Worm (Caenorhabditis elegans): ENCODE measurements around the gene R10E4.11.

The R10E4.11 gene

DNA sequence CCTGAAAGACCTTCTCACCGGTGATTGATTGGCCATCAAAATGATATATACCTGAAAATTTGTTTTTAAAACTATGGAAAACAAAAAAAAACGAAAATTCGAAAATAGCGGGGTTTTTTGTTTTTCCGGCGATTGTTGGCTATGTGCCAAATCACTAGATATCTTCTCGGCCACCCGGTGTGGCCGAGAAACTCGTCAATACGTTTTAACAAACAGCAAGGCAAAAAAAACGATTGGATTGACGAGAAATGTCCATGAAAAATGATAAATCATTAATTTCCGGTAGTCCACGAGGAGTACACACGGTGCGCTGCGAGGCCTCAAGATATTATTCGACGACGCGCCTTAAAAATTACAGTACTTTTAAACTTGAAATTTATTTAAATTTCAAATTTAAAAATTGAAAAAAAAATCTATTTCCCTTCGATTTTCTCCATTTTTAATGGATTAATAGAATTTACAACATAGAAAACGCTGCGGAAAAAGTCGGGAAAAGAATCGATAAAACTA, at the start of gene R10E4.11:
R10E4.11 (minus strand) TSS at position 51 of the 510 bp plus-strand sequence.
- TF ChIP-seq cog-1 (tag; optimal IDR thresholded peaks at IDR 0.05) (no peak), tab-1 (GFP tag; IDR thresholded peaks at IDR 0.05) (no peak), flt-1 (GFP tag; IDR thresholded peaks at IDR 0.05) (no peak), med-1 (GFP tag; optimal IDR thresholded peaks at IDR 0.05; ENCODE audit: insufficient read depth) (no peak), ztf-29 (GFP tag; IDR thresholded peaks at IDR 0.05) (no peak), klf-2 (GFP tag; conservative IDR thresholded peaks at IDR 0.05) (no peak), ref-1 (GFP tag; conservative IDR thresholded peaks at IDR 0.05) (no peak), T22C8.4 (GFP tag; IDR thresholded peaks at IDR 0.05) (no peak), ztf-23 (GFP tag; IDR thresholded peaks at IDR 0.05) (no peak)

DNA sequence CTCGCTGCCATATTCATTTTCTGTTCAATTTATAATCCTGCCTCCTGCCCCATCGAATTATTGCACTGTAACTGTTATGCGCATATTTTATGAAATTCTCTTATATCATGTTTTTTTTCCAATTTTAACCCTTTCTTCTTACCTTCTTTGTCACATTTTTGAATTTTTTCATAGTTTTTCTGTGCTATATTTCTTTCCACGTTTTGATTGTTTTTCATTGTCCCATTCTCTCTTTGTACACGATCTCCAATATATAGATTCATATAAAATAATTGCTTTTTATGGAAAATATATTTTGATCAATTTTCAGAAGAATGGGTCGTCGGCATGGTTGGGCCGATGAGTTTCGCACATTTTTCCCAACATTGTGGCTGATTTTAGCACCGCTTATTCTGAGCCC, 49.0 kb upstream of the R10E4.11 start, which contains the start of gene B0285.6:
B0285.6 (plus strand) TSS at position 301 of the 400 bp plus-strand sequence.
- TF ChIP-seq ztf-29 (GFP tag; IDR thresholded peaks at IDR 0.05) (no peak), ztf-23 (GFP tag; IDR thresholded peaks at IDR 0.05) (no peak), tab-1 (GFP tag; IDR thresholded peaks at IDR 0.05) (no peak), T22C8.4 (GFP tag; IDR thresholded peaks at IDR 0.05) (no peak), med-1 (GFP tag; optimal IDR thresholded peaks at IDR 0.05; ENCODE audit: insufficient read depth) (no peak), flt-1 (GFP tag; IDR thresholded peaks at IDR 0.05) (no peak), cog-1 (tag; optimal IDR thresholded peaks at IDR 0.05) (no peak), ref-1 (GFP tag; conservative IDR thresholded peaks at IDR 0.05) (no peak), klf-2 (GFP tag; conservative IDR thresholded peaks at IDR 0.05) (no peak)

DNA sequence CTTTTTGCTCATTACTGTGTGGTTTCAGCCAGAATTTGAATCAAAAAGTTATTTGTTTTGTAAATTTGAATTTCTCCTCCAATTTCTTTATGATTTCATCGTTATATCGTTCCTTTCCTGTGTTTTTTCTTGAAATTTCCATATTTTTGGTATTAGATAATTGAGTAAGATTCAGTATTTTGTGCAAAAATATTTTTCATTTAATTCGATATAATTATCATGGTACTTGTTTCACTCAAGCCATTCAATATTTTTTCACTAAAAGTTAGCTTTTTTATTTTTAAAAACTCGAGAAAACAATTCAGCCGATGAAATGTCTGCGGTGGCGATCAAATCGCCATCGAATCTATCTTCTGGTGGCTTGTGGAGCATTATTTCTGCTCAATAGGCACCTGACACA, 44.2 kb upstream of the R10E4.11 start, which contains the start of gene hse-5:
hse-5 (plus strand) TSS at position 301 of the 400 bp plus-strand sequence.
- TF ChIP-seq cog-1 (tag; optimal IDR thresholded peaks at IDR 0.05) (no peak), T22C8.4 (GFP tag; IDR thresholded peaks at IDR 0.05) (no peak), tab-1 (GFP tag; IDR thresholded peaks at IDR 0.05) (no peak), med-1 (GFP tag; optimal IDR thresholded peaks at IDR 0.05; ENCODE audit: insufficient read depth) (no peak), flt-1 (GFP tag; IDR thresholded peaks at IDR 0.05) (no peak), ztf-23 (GFP tag; IDR thresholded peaks at IDR 0.05) (no peak), klf-2 (GFP tag; conservative IDR thresholded peaks at IDR 0.05) (no peak), ref-1 (GFP tag; conservative IDR thresholded peaks at IDR 0.05) (no peak), ztf-29 (GFP tag; IDR thresholded peaks at IDR 0.05) (no peak)

DNA sequence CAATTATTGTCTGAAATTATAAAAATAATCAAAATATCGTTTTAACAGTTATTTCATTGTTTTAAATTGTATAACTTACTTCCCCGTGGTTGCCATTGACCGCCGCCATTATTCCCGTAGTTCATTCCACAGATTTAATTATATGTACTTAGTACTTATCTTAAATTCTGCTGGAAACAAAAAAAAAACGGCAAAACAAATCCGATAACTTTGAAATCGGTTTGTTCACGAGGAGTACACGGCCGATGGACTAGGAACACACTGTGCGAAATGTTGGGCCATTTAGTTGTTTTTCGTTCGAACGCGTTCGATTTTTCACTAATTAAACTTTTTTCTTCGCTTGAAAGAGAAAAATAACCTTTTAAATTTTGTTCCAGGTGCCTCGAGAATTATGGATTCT, 42.2 kb upstream of the R10E4.11 start, which contains the start of the genes B0285.3 and lcmt-1:
B0285.3 (minus strand) TSS at position 267 of the 400 bp plus-strand sequence.
lcmt-1 (plus strand) TSS at position 377 of the 400 bp plus-strand sequence.
- TF ChIP-seq ztf-23 (GFP tag; IDR thresholded peaks at IDR 0.05) (0 out of 2 replicates have a peak, but pooled peaks have one; percentile 5), flt-1 (GFP tag; IDR thresholded peaks at IDR 0.05) (peak; percentile 40; the same call in 1 of the 2 replicates), cog-1 (tag; optimal IDR thresholded peaks at IDR 0.05) (no peak), med-1 (GFP tag; optimal IDR thresholded peaks at IDR 0.05; ENCODE audit: insufficient read depth) (no peak)

DNA sequence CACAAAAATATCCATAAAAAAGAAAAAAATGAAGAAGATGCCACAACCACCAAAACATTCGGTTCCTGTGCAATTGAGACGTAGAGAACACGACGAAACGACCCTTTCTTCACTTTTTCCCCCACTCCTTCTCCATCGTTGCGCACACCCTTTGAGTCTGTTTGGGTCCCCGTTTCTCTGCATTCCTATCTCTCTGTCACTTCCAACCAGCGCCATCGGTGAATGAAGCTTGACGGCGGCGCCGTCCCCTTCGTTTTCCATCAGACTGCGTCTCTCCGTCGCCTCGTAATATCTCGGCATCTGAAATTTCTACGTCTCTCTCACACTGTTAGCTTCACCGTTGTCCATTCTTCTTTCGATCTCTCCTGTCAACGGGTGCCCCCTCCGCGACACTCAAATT, 34.8 kb upstream of the R10E4.11 start:
- TF ChIP-seq ztf-29 (GFP tag; IDR thresholded peaks at IDR 0.05) (no peak), flt-1 (GFP tag; IDR thresholded peaks at IDR 0.05) (no peak), ref-1 (GFP tag; conservative IDR thresholded peaks at IDR 0.05) (no peak), T22C8.4 (GFP tag; IDR thresholded peaks at IDR 0.05) (no peak), tab-1 (GFP tag; IDR thresholded peaks at IDR 0.05) (no peak), med-1 (GFP tag; optimal IDR thresholded peaks at IDR 0.05; ENCODE audit: insufficient read depth) (no peak), klf-2 (GFP tag; conservative IDR thresholded peaks at IDR 0.05) (no peak), ztf-23 (GFP tag; IDR thresholded peaks at IDR 0.05) (no peak)

DNA sequence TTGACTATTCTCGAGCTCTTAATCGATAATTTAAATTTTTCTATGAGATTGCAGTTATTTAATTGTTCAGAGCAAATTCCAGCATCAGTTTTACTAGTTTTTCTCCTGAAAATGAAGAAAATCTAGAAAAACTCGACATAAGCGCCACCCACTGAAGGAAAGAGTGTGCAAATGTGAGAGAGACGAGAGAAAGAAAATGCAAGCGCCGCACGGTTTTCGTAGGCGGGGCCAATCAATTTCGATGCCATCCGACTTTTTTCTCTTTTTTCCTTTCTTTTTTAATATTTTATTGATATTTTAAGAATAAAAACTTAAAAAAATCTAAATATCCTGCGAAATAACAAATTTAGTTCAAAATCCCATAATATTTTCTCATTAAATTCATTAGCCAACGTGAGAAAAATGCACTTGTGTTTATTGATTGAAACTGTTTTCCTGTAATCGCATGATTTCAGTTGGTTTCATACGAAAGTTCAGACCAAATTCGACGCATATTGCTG, 31.8 kb upstream of the R10E4.11 start, which contains the start of gene cdk-12:
cdk-12 (plus strand) TSS at position 450 of the 500 bp plus-strand sequence.
- TF ChIP-seq T22C8.4 (GFP tag; IDR thresholded peaks at IDR 0.05): no peak
- no peak for TF ChIP-seq klf-2 (GFP tag; conservative IDR thresholded peaks at IDR 0.05)
- no peak for TF ChIP-seq flt-1 (GFP tag; IDR thresholded peaks at IDR 0.05)
- TF ChIP-seq cog-1 (tag; optimal IDR thresholded peaks at IDR 0.05): no peak
- no peak for TF ChIP-seq ref-1 (GFP tag; conservative IDR thresholded peaks at IDR 0.05)
- TF ChIP-seq ztf-23 (GFP tag; IDR thresholded peaks at IDR 0.05): no peak

DNA sequence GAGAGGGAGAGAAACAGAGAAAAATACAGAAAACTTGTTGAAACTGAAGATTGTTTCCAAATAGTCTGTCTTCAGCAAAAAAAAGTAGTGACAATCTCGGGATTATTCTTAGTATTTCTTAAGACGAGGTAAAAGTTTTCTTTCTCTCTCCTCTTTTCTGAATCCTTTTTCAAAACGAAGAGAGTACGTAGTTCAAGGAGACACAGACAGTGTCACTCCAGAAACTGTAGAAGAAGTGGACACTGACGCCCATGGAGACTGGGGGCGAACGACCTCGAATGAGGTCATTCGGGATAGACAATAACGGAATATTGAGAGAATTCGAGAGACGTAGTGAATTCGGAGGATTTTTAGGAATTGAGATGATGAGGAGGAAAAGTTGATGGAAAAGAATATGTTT, 30.1 kb upstream of the R10E4.11 start, which contains the start of gene gly-6:
gly-6 (minus strand) TSS at position 245 of the 400 bp plus-strand sequence.
- TF ChIP-seq ztf-29 (GFP tag; IDR thresholded peaks at IDR 0.05) (no peak), T22C8.4 (GFP tag; IDR thresholded peaks at IDR 0.05) (no peak)

DNA sequence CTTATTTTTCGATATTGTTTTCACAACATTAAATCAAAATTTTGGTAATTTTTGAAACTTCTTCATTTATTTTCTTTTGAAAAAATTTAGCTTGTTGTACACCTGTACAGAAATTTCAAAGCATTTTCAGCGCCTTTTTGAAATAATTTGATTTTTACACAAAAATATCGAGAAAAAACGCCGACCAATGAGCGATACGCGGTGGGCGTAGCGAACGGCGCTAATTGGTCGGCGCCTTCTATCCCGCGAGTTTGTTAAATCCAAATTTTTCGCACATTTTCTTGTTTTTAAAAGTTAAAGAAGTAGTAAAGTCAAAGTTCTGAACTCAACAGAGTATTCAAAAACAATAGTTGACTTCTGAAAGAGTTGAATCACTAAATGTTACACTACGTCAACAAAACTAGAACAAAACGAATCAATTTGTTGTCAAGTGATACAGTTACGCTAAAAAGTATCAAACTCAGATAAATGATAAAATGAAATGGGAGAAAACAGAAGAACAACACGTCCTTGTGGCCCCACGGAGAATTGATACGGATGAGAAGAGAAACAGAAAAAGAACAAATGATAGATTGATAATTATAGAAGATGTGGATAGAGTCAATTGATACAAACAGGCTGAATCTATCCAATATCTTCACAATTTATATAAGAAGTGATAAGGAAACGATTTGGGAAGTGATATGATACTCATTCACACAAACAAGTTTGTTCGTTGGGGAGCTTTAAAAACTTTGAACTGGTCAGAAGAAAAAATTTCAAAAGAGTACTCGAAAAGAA, 27.6 kb upstream of the R10E4.11 start:
- TF ChIP-seq cog-1 (tag; optimal IDR thresholded peaks at IDR 0.05): no peak
- TF ChIP-seq tab-1 (GFP tag; IDR thresholded peaks at IDR 0.05): no peak

DNA sequence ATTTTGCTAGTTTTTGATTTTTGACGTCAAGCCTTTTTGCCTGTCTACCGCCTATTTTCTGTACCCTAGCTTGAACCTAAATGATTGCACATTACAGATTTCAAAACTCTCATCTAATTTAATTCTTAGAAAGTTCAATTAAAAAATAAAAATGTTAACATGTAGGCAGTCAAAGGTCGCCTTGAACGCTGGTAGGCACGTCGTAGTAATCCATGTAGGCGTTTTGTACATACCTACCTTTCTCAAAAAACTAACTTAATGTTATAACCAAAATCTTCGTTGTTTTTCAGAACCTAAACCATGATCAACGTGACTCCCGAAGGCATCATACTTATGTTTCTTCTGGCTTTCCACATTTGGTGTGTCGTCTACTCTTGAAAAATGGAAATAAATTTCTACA, 23.0 kb upstream of the R10E4.11 start, which contains the start of gene H38K22.9:
H38K22.9 (plus strand) TSS at position 301 of the 400 bp plus-strand sequence.
- TF ChIP-seq flt-1 (GFP tag; IDR thresholded peaks at IDR 0.05) (no peak), ref-1 (GFP tag; conservative IDR thresholded peaks at IDR 0.05) (no peak), tab-1 (GFP tag; IDR thresholded peaks at IDR 0.05) (no peak), klf-2 (GFP tag; conservative IDR thresholded peaks at IDR 0.05) (no peak), ztf-29 (GFP tag; IDR thresholded peaks at IDR 0.05) (no peak), med-1 (GFP tag; optimal IDR thresholded peaks at IDR 0.05; ENCODE audit: insufficient read depth) (no peak), cog-1 (tag; optimal IDR thresholded peaks at IDR 0.05) (no peak), ztf-23 (GFP tag; IDR thresholded peaks at IDR 0.05) (no peak), T22C8.4 (GFP tag; IDR thresholded peaks at IDR 0.05) (no peak)
